Fruit fly (Drosophila melanogaster) whole organism, embryonic: ENCODE measurements around the gene Tango9.

Experiments used
- Blimp-1 ChIP-seq: fragments of 200-800 bp; sonication (Bioruptor generic); optimal IDR thresholded peaks from 3 replicates; lab custom pipeline; 2018; ENCODE audit warnings: missing biosample characterization, missing genetic modification characterization, mild to moderate bottlenecking, moderate library complexity, missing genetic modification reagents
- C15 ChIP-seq: fragments of 200-800 bp; sonication (Bioruptor generic); IDR thresholded peaks from 3 replicates; pipeline ENCODE4 v1.3.6; 2022; ENCODE audit warnings: missing biosample characterization, missing genetic modification characterization
- CG11504 ChIP-seq: fragments of 200-800 bp; sonication (Bioruptor generic); optimal IDR thresholded peaks from 3 replicates; lab custom pipeline; 2019; ENCODE audit warnings: missing biosample characterization, mild to moderate bottlenecking, missing genetic modification characterization, moderate library complexity
- CG11560 ChIP-seq: fragments of 200-800 bp; sonication (Bioruptor generic); IDR thresholded peaks from 3 replicates; pipeline ENCODE4 v1.3.6; 2022; ENCODE audit warnings: missing biosample characterization, missing genetic modification characterization
- CG12391 ChIP-seq: fragments of 200-800 bp; sonication (Bioruptor generic); optimal IDR thresholded peaks from 3 replicates; lab custom pipeline; 2018; ENCODE audit warnings: missing biosample characterization, mild to moderate bottlenecking, missing genetic modification characterization, moderate library complexity
- CG13287 ChIP-seq: fragments of 200-800 bp; sonication (Bioruptor generic); IDR thresholded peaks from 2 replicates; pipeline ENCODE4 v1.3.6; 2022; ENCODE audit warnings: missing biosample characterization, missing genetic modification characterization; ENCODE audit not compliant: partially characterized antibody
- CG16813 ChIP-seq: fragments of 200-800 bp; sonication (Bioruptor generic); IDR thresholded peaks from 3 replicates; pipeline ENCODE4 v1.3.6; 2022; ENCODE audit warnings: missing biosample characterization, missing genetic modification characterization; ENCODE audit not compliant: partially characterized antibody
- CG17385 ChIP-seq: fragments of 200-800 bp; sonication (Bioruptor generic); optimal IDR thresholded peaks from 3 replicates; lab custom pipeline; 2018; ENCODE audit warnings: missing biosample characterization, mild to moderate bottlenecking, missing genetic modification characterization
- CG17802 ChIP-seq: fragments of 200-800 bp; sonication (Bioruptor generic); optimal IDR thresholded peaks from 2 replicates; lab custom pipeline; 2018; ENCODE audit warnings: missing biosample characterization, mild to moderate bottlenecking, missing genetic modification characterization, moderate library complexity
- CG17912 ChIP-seq: fragments of 200-800 bp; sonication (Bioruptor generic); optimal IDR thresholded peaks from 2 replicates; lab custom pipeline; 2018; ENCODE audit warnings: missing biosample characterization, mild to moderate bottlenecking, missing genetic modification characterization
- CG2116 ChIP-seq: fragments of 200-800 bp; sonication (Bioruptor generic); optimal IDR thresholded peaks from 3 replicates; lab custom pipeline; 2018; ENCODE audit warnings: missing biosample characterization, mild to moderate bottlenecking, missing genetic modification characterization
- CG2199 ChIP-seq: fragments of 200-800 bp; sonication (Bioruptor generic); IDR thresholded peaks from 3 replicates; pipeline ENCODE4 v1.3.6; 2022; ENCODE audit warnings: missing biosample characterization, missing genetic modification characterization
- CG3847 ChIP-seq: fragments of 200-800 bp; sonication (Bioruptor generic); IDR thresholded peaks from 2 replicates; pipeline ENCODE4 v1.3.6; 2022; ENCODE audit warnings: missing biosample characterization, missing genetic modification characterization
- CG6791 ChIP-seq: fragments of 200-800 bp; sonication (Bioruptor generic); IDR thresholded peaks from 3 replicates; pipeline ENCODE4 v1.3.6; 2022; ENCODE audit warnings: missing biosample characterization, missing genetic modification characterization; ENCODE audit not compliant: partially characterized antibody
- D ChIP-seq, 2 experiments: fragments of 200-800 bp in 1 of 2; fragments of >200 bp in 1 of 2; sonication (Bioruptor generic) in 1 of 2; optimal IDR thresholded peaks; 2 replicates in 1 of 2; 3 replicates in 1 of 2; lab custom pipeline; 2017; ENCODE audit warnings: mild to moderate bottlenecking in 1 of 2, missing biosample characterization in 1 of 2, missing genetic modification characterization in 1 of 2, missing genetic modification reagents in 1 of 2
- Deaf1 ChIP-seq: fragments of 200-800 bp; optimal IDR thresholded peaks from 3 replicates; lab custom pipeline; 2019; ENCODE audit warnings: missing biosample characterization, mild to moderate bottlenecking, missing genetic modification characterization, moderate library complexity
- Ets65A ChIP-seq: fragments of 200-800 bp; sonication (Bioruptor generic); peaks from one replicate; lab custom pipeline; 2016; ENCODE audit warnings: missing biosample characterization, missing genetic modification characterization
- GATAe ChIP-seq: fragments of 200-800 bp; sonication (Bioruptor generic); conservative IDR thresholded peaks from 2 replicates; pipeline ENCODE4 v1.3.6; 2022; ENCODE audit warnings: missing biosample characterization, missing genetic modification characterization
- Hey ChIP-seq: fragments of 200-800 bp; sonication (Bioruptor generic); optimal IDR thresholded peaks from 3 replicates; lab custom pipeline; 2018; ENCODE audit warnings: missing biosample characterization, mild to moderate bottlenecking, missing genetic modification characterization
- Hmr ChIP-seq: fragments of 200-800 bp; sonication (Bioruptor generic); optimal IDR thresholded peaks from 3 replicates; lab custom pipeline; 2017; ENCODE audit warnings: mild to moderate bottlenecking, missing biosample characterization, missing genetic modification reagents, missing genetic modification characterization
- Nf-YB ChIP-seq: fragments of 200-800 bp; sonication (Bioruptor generic); optimal IDR thresholded peaks from 3 replicates; lab custom pipeline; 2019; ENCODE audit warnings: missing biosample characterization, mild to moderate bottlenecking, missing genetic modification characterization, moderate library complexity
- Nf-YC ChIP-seq: fragments of 200-800 bp; optimal IDR thresholded peaks from 3 replicates; lab custom pipeline; 2019; ENCODE audit warnings: missing biosample characterization, mild to moderate bottlenecking, missing genetic modification characterization, moderate library complexity
- Oli ChIP-seq: fragments of 200-800 bp; sonication (Bioruptor generic); optimal IDR thresholded peaks from 2 replicates; lab custom pipeline; 2018; ENCODE audit warnings: missing biosample characterization, mild to moderate bottlenecking, missing genetic modification characterization, moderate library complexity
- Poxn ChIP-seq: fragments of 200-800 bp; sonication (Bioruptor generic); IDR thresholded peaks from 2 replicates; pipeline ENCODE4 v1.3.6; 2022; ENCODE audit warnings: missing biosample characterization, missing genetic modification characterization
- Xbp1 ChIP-seq: fragments of 200-800 bp; sonication (Bioruptor generic); optimal IDR thresholded peaks from 3 replicates; lab custom pipeline; 2016; ENCODE audit warnings: missing biosample characterization, mild to moderate bottlenecking, missing genetic modification characterization
- cg ChIP-seq: fragments of 200-800 bp; sonication (Bioruptor generic); optimal IDR thresholded peaks from 3 replicates; lab custom pipeline; 2019; ENCODE audit warnings: missing biosample characterization, mild to moderate bottlenecking, missing genetic modification characterization, moderate library complexity
- crol ChIP-seq: fragments of 200-800 bp; sonication (Bioruptor generic); IDR thresholded peaks from 2 replicates; pipeline ENCODE4 v1.3.6; 2022; ENCODE audit warnings: missing biosample characterization, missing genetic modification characterization
- disco-r ChIP-seq: fragments of 200-800 bp; sonication (Bioruptor generic); optimal IDR thresholded peaks from 2 replicates; lab custom pipeline; 2016; ENCODE audit warnings: missing biosample characterization, missing genetic modification characterization
- exex ChIP-seq: fragments of 200-800 bp; sonication (Bioruptor generic); optimal IDR thresholded peaks from 4 replicates; lab custom pipeline; 2018; ENCODE audit warnings: missing biosample characterization, mild to moderate bottlenecking, missing genetic modification characterization, moderate library complexity
- kay ChIP-seq: fragments of 200-800 bp; sonication (Bioruptor generic); optimal IDR thresholded peaks from 2 replicates; lab custom pipeline; 2016; ENCODE audit warnings: missing biosample characterization, missing genetic modification characterization
- mirr ChIP-seq: fragments of 200-800 bp; sonication (Bioruptor generic); optimal IDR thresholded peaks from 3 replicates; lab custom pipeline; 2018; ENCODE audit warnings: missing biosample characterization, mild to moderate bottlenecking, missing genetic modification characterization
- nmo ChIP-seq: fragments of 200-800 bp; sonication (Bioruptor generic); optimal IDR thresholded peaks from 2 replicates; lab custom pipeline; 2018; ENCODE audit warnings: missing biosample characterization, mild to moderate bottlenecking, missing genetic modification characterization, moderate library complexity
- odd ChIP-seq: fragments of 200-800 bp; sonication (Bioruptor generic); optimal IDR thresholded peaks from 2 replicates; lab custom pipeline; 2017; ENCODE audit warnings: missing biosample characterization, mild to moderate bottlenecking, missing genetic modification characterization
- phol ChIP-seq: fragments of 200-800 bp; sonication (Bioruptor generic); optimal IDR thresholded peaks from 3 replicates; lab custom pipeline; 2018; ENCODE audit warnings: missing biosample characterization, mild to moderate bottlenecking, missing genetic modification characterization, moderate library complexity
- scrt ChIP-seq: fragments of 200-800 bp; sonication (Bioruptor generic); optimal IDR thresholded peaks from 2 replicates; lab custom pipeline; 2018; ENCODE audit warnings: missing biosample characterization, mild to moderate bottlenecking, missing genetic modification characterization, moderate library complexity
- sqz ChIP-seq: fragments of 200-800 bp; sonication (Bioruptor generic); optimal IDR thresholded peaks from 3 replicates; lab custom pipeline; 2018; ENCODE audit warnings: missing biosample characterization, mild to moderate bottlenecking, missing genetic modification characterization
- zen ChIP-seq: fragments of 200-800 bp; sonication (Bioruptor generic); optimal IDR thresholded peaks from 3 replicates; lab custom pipeline; 2018; ENCODE audit warnings: missing biosample characterization, mild to moderate bottlenecking, missing genetic modification characterization, moderate library complexity

The Tango9 gene

DNA sequence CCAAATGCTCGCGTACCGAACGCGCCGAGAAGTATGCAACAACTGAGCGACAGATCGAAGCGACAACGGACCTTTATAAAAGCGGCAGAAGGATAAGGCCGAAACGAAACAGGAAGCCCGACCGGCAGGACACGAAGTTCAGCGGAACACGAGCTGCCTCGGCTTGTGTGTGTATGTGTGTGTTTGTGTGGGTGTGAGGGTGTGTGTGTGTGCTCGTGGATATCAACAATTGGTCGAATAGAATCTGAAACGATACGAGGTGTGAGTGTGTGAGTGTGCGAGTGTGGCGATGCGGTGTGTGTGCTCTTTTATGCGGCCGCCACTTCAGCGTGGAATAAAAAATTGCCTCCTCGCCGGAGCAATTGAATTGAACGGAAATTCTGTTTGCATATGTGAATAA is 30.7 kb upstream of the Tango9 start, which contains the start of gene Tk:
Tk (minus strand) TSS at position 57 of the 400 bp plus-strand sequence.
- TF ChIP-seq Nf-YB (peak; percentile 79), scrt (GFP tag; lab: Kevin White, UChicago) (peak; percentile 51), cg (GFP tag; lab: Kevin White, UChicago) (peak; percentile 63), Blimp-1 (GFP tag; lab: Kevin White, UChicago) (peak; percentile 4), D (optimal IDR thresholded peaks at IDR 0.05; lab: Kevin White, UChicago) (peak; percentile 27), D (GFP tag; optimal IDR thresholded peaks at IDR 0.05; lab: Kevin White, UChicago) (no peak), CG17912 (GFP tag; lab: Kevin White, UChicago) (no peak), odd (no peak), CG6791 (GFP tag; lab: Robert Waterston, UW) (no peak), Nf-YC (peak; percentile 94), Deaf1 (tag; lab: Kevin White, UChicago) (peak; percentile 96), CG11504 (tag; lab: Kevin White, UChicago) (peak; percentile 25), Poxn (GFP tag; lab: Robert Waterston, UW) (no peak), Hey (tag; lab: Kevin White, UChicago) (no peak), Oli (tag; lab: Kevin White, UChicago) (no peak)

- TF ChIP-seq CG2199 (GFP tag; lab: Robert Waterston, UW) (peak; percentile 80; the same call in 2 of the 3 replicates), Ets65A (no peak), scrt (GFP tag; lab: Kevin White, UChicago) (no peak), exex (tag; lab: Kevin White, UChicago) (no peak), CG11560 (tag; lab: Robert Waterston, UW) (no peak), crol (GFP tag; lab: Robert Waterston, UW) (no peak), nmo (GFP tag; lab: Kevin White, UChicago) (no peak), CG13287 (no peak), phol (tag; lab: Kevin White, UChicago) (no peak), CG17385 (GFP tag; lab: Kevin White, UChicago) (no peak), CG12391 (tag; lab: Kevin White, UChicago) (no peak), disco-r (GFP tag; lab: Kevin White, UChicago) (no peak), mirr (GFP tag; lab: Kevin White, UChicago) (no peak), CG17802 (no peak), Xbp1 (no peak), CG16813 (GFP tag; lab: Robert Waterston, UW) (no peak), Hmr (GFP tag; lab: Kevin White, UChicago) (no peak), D (optimal IDR thresholded peaks at IDR 0.05; lab: Kevin White, UChicago) (no peak), D (GFP tag; optimal IDR thresholded peaks at IDR 0.05; lab: Kevin White, UChicago) (no peak), sqz (GFP tag; lab: Kevin White, UChicago) (no peak), CG3847 (GFP tag; lab: Robert Waterston, UW) (no peak), kay (GFP tag; lab: Kevin White, UChicago) (no peak), C15 (GFP tag; lab: Robert Waterston, UW) (no peak), GATAe (GFP tag; lab: Robert Waterston, UW) (no peak), Deaf1 (tag; lab: Kevin White, UChicago) (peak; percentile 32), zen (tag; lab: Kevin White, UChicago) (peak; percentile 5), CG2116 (GFP tag; lab: Kevin White, UChicago) (no peak), CG11504 (tag; lab: Kevin White, UChicago) (peak; percentile 99)
- TF ChIP-seq, all 482 proteins: peak for 4
These were observed 24.4 kb upstream of the Tango9 start, which contains the start of gene Ect3 for dm6 chr3R:11999074-11999473. Ect3 (plus strand) TSS chr3R:11999278.
